Fruit fly (Drosophila melanogaster) whole organism, embryonic: Measurements from ENCODE around the gene Cyp303a1.

ENCODE experiments used
- Adf1 ChIP-seq: fragments of 200-800 bp; sonication (Bioruptor generic); IDR thresholded peaks from 2 replicates; pipeline ENCODE4 v1.3.6; 2022; ENCODE audit warnings: missing biosample characterization, missing genetic modification characterization
- Atf3 ChIP-seq: fragments of 200-800 bp; sonication (Bioruptor generic); optimal IDR thresholded peaks from 3 replicates; lab custom pipeline; 2016; ENCODE audit warnings: missing biosample characterization, missing genetic modification characterization
- CG10654 ChIP-seq: fragments of 200-800 bp; sonication (Bioruptor generic); optimal IDR thresholded peaks from 2 replicates; lab custom pipeline; 2016; ENCODE audit warnings: missing biosample characterization, missing genetic modification characterization
- CG11085 ChIP-seq: fragments of 200-800 bp; sonication (Bioruptor generic); IDR thresholded peaks from 2 replicates; pipeline ENCODE4 v1.3.6; 2022; ENCODE audit warnings: missing biosample characterization, missing genetic modification characterization
- CG12155 ChIP-seq: fragments of 200-800 bp; sonication (Bioruptor generic); optimal IDR thresholded peaks from 3 replicates; lab custom pipeline; 2016; ENCODE audit warnings: missing biosample characterization, missing genetic modification characterization
- CG12299 ChIP-seq: fragments of 200-800 bp; sonication (Bioruptor generic); optimal IDR thresholded peaks from 2 replicates; lab custom pipeline; 2018; ENCODE audit warnings: missing biosample characterization, mild to moderate bottlenecking, missing genetic modification characterization
- CG12659 ChIP-seq: fragments of 200-800 bp; sonication (Bioruptor generic); optimal IDR thresholded peaks from 3 replicates; lab custom pipeline; 2017; ENCODE audit warnings: mild to moderate bottlenecking, missing biosample characterization, missing genetic modification reagents, missing genetic modification characterization
- CG1529 ChIP-seq: fragments of 200-800 bp; sonication (Bioruptor generic); optimal IDR thresholded peaks from 3 replicates; lab custom pipeline; 2018; ENCODE audit warnings: missing biosample characterization, missing genetic modification characterization
- CG15514 ChIP-seq: fragments of 200-800 bp; sonication (Bioruptor generic); optimal IDR thresholded peaks from 3 replicates; lab custom pipeline; 2017; ENCODE audit warnings: missing biosample characterization, missing genetic modification characterization, mild to moderate bottlenecking, moderate library complexity, missing genetic modification reagents
- CG1603 ChIP-seq: fragments of 200-800 bp; sonication (Bioruptor generic); optimal IDR thresholded peaks from 2 replicates; lab custom pipeline; 2019; ENCODE audit warnings: missing biosample characterization, mild to moderate bottlenecking, missing genetic modification characterization, moderate library complexity
- CG16779 ChIP-seq: fragments of 200-800 bp; sonication (Bioruptor generic); IDR thresholded peaks from 2 replicates; pipeline ENCODE4 v1.3.6; 2022; ENCODE audit warnings: missing biosample characterization, missing genetic modification characterization
- CG16863 ChIP-seq: fragments of 200-800 bp; sonication (Bioruptor generic); optimal IDR thresholded peaks from 3 replicates; lab custom pipeline; 2016; ENCODE audit warnings: missing biosample characterization, missing genetic modification characterization
- CG1792 ChIP-seq: fragments of 200-800 bp; sonication (Bioruptor generic); optimal IDR thresholded peaks from 2 replicates; lab custom pipeline; 2016; ENCODE audit warnings: missing biosample characterization, missing genetic modification characterization
- CG31224 ChIP-seq: fragments of 200-800 bp; sonication (Bioruptor generic); IDR thresholded peaks from 2 replicates; pipeline ENCODE4 v1.3.6; 2022; ENCODE audit warnings: missing biosample characterization, missing genetic modification characterization
- CG3281 ChIP-seq: fragments of 200-800 bp; sonication (Bioruptor generic); optimal IDR thresholded peaks from 3 replicates; lab custom pipeline; 2017; ENCODE audit warnings: missing biosample characterization, mild to moderate bottlenecking, missing genetic modification characterization
- CG4404 ChIP-seq: fragments of 200-800 bp; sonication (Bioruptor generic); IDR thresholded peaks from 2 replicates; pipeline ENCODE4 v1.3.6; 2022; ENCODE audit warnings: missing biosample characterization, missing genetic modification characterization
- CG6791 ChIP-seq: fragments of 200-800 bp; sonication (Bioruptor generic); IDR thresholded peaks from 3 replicates; pipeline ENCODE4 v1.3.6; 2022; ENCODE audit warnings: missing biosample characterization, missing genetic modification characterization; ENCODE audit not compliant: partially characterized antibody
- CG7357 ChIP-seq: fragments of 200-800 bp; sonication (Bioruptor generic); IDR thresholded peaks from 3 replicates; pipeline ENCODE4 v1.3.6; 2022; ENCODE audit warnings: missing biosample characterization, missing genetic modification characterization
- CG7987 ChIP-seq: fragments of 200-800 bp; sonication (Bioruptor generic); optimal IDR thresholded peaks from 2 replicates; lab custom pipeline; 2018; ENCODE audit warnings: missing biosample characterization, mild to moderate bottlenecking, missing genetic modification characterization, moderate library complexity
- D19A ChIP-seq: fragments of 200-800 bp; optimal IDR thresholded peaks from 3 replicates; lab custom pipeline; 2019; ENCODE audit warnings: missing biosample characterization, mild to moderate bottlenecking, missing genetic modification characterization, moderate library complexity
- Drgx ChIP-seq: fragments of 200-800 bp; sonication (Bioruptor generic); IDR thresholded peaks from 2 replicates; pipeline ENCODE4 v1.3.6; 2022; ENCODE audit warnings: missing biosample characterization, missing genetic modification characterization
- Eip74EF ChIP-seq, 2 experiments: fragments of 200-800 bp in 1 of 2; fragments of >200 bp in 1 of 2; sonication (Bioruptor generic) in 1 of 2; optimal IDR thresholded peaks; 2 replicates each; lab custom pipeline; 2017 to 2019; ENCODE audit warnings: missing biosample characterization in 2 of 2, missing genetic modification characterization in 2 of 2, mild to moderate bottlenecking in 1 of 2, moderate library complexity in 1 of 2
- Hr78 ChIP-seq, 2 experiments: fragments of 200-800 bp in 1 of 2; fragments of >200 bp in 1 of 2; sonication (Bioruptor generic) in 1 of 2; optimal IDR thresholded peaks; 2 replicates each; lab custom pipeline; 2017 to 2019; ENCODE audit warnings: missing biosample characterization in 2 of 2, missing genetic modification characterization in 2 of 2, mild to moderate bottlenecking in 1 of 2, moderate library complexity in 1 of 2
- Lim3 ChIP-seq: fragments of 200-800 bp; sonication (Bioruptor generic); IDR thresholded peaks from 2 replicates; pipeline ENCODE4 v1.3.6; 2022; ENCODE audit warnings: missing biosample characterization, missing genetic modification characterization
- Mad ChIP-seq: fragments of 200-800 bp; sonication (Bioruptor generic); optimal IDR thresholded peaks from 2 replicates; lab custom pipeline; 2016; ENCODE audit warnings: missing biosample characterization, missing genetic modification characterization
- Max ChIP-seq: fragments of 200-800 bp; sonication (Bioruptor generic); optimal IDR thresholded peaks from 2 replicates; lab custom pipeline; 2016; ENCODE audit warnings: missing biosample characterization, mild to moderate bottlenecking, missing genetic modification characterization
- Nf-YA ChIP-seq: fragments of 200-800 bp; sonication (Bioruptor generic); IDR thresholded peaks from 2 replicates; pipeline ENCODE4 v1.3.6; 2022; ENCODE audit warnings: missing biosample characterization, missing genetic modification characterization
- Six4 ChIP-seq: fragments of 200-800 bp; sonication (Bioruptor generic); optimal IDR thresholded peaks from 2 replicates; lab custom pipeline; 2016; ENCODE audit warnings: missing biosample characterization, missing genetic modification characterization
- Stat92E ChIP-seq, 3 experiments: fragments of >200 bp in 2 of 3; fragments of 200-800 bp in 1 of 3; sonication (Bioruptor generic) in 1 of 3; optimal IDR thresholded peaks; 2 replicates each; lab custom pipeline; 2017 to 2019; ENCODE audit warnings: missing biosample characterization in 3 of 3, missing genetic modification characterization in 3 of 3, mild to moderate bottlenecking in 1 of 3, moderate library complexity in 1 of 3
- Taf1 ChIP-seq: fragments of 200-800 bp; sonication (Bioruptor generic); IDR thresholded peaks from 2 replicates; pipeline ENCODE4 v1.3.6; 2022; ENCODE audit warnings: missing biosample characterization, missing genetic modification characterization
- al ChIP-seq: fragments of 200-800 bp; sonication (Bioruptor generic); IDR thresholded peaks from 2 replicates; pipeline ENCODE4 v1.3.6; 2022; ENCODE audit warnings: missing biosample characterization, missing genetic modification characterization
- ap ChIP-seq: fragments of 200-800 bp; sonication (Bioruptor generic); IDR thresholded peaks from 2 replicates; pipeline ENCODE4 v1.3.6; 2022; ENCODE audit warnings: missing biosample characterization, missing genetic modification characterization
- bigmax ChIP-seq: fragments of 200-800 bp; sonication (Bioruptor generic); optimal IDR thresholded peaks from 2 replicates; lab custom pipeline; 2018; ENCODE audit warnings: missing biosample characterization, mild to moderate bottlenecking, missing genetic modification characterization
- disco-r ChIP-seq: fragments of 200-800 bp; sonication (Bioruptor generic); optimal IDR thresholded peaks from 2 replicates; lab custom pipeline; 2016; ENCODE audit warnings: missing biosample characterization, missing genetic modification characterization
- esg ChIP-seq: fragments of 200-800 bp; sonication (Bioruptor generic); conservative IDR thresholded peaks from 2 replicates; pipeline ENCODE4 v1.3.6; 2022; ENCODE audit warnings: missing biosample characterization, missing genetic modification characterization
- ewg ChIP-seq: fragments of 200-800 bp; sonication (Bioruptor generic); optimal IDR thresholded peaks from 3 replicates; lab custom pipeline; 2017; ENCODE audit warnings: mild to moderate bottlenecking, missing biosample characterization, missing genetic modification reagents, missing genetic modification characterization
- fd3F ChIP-seq: fragments of 200-800 bp; sonication (Bioruptor generic); optimal IDR thresholded peaks from 2 replicates; lab custom pipeline; 2018; ENCODE audit warnings: missing biosample characterization, mild to moderate bottlenecking, missing genetic modification characterization, moderate library complexity
- hbn ChIP-seq: fragments of 200-800 bp; sonication (Bioruptor generic); IDR thresholded peaks from 2 replicates; pipeline ENCODE4 v1.3.6; 2022; ENCODE audit warnings: missing biosample characterization, missing genetic modification characterization; ENCODE audit not compliant: partially characterized antibody
- ken ChIP-seq: fragments of 200-800 bp; sonication (Bioruptor generic); IDR thresholded peaks from 3 replicates; pipeline ENCODE4 v1.3.6; 2022; ENCODE audit warnings: missing biosample characterization, missing genetic modification characterization
- nerfin-1 ChIP-seq: fragments of 200-800 bp; sonication (Bioruptor generic); optimal IDR thresholded peaks from 3 replicates; lab custom pipeline; 2019; ENCODE audit warnings: missing biosample characterization, mild to moderate bottlenecking, missing genetic modification characterization, moderate library complexity
- nmo ChIP-seq: fragments of 200-800 bp; sonication (Bioruptor generic); optimal IDR thresholded peaks from 2 replicates; lab custom pipeline; 2018; ENCODE audit warnings: missing biosample characterization, mild to moderate bottlenecking, missing genetic modification characterization, moderate library complexity
- p53 ChIP-seq: fragments of 200-800 bp; sonication (Bioruptor generic); optimal IDR thresholded peaks from 2 replicates; lab custom pipeline; 2016; ENCODE audit warnings: missing biosample characterization, missing genetic modification characterization
- ro ChIP-seq: fragments of 200-800 bp; sonication (Bioruptor generic); IDR thresholded peaks from 2 replicates; pipeline ENCODE4 v1.3.6; 2022; ENCODE audit warnings: missing biosample characterization, missing genetic modification characterization
- sd ChIP-seq: fragments of 200-800 bp; sonication (Bioruptor generic); optimal IDR thresholded peaks from 3 replicates; lab custom pipeline; 2018; ENCODE audit warnings: missing biosample characterization, mild to moderate bottlenecking, missing genetic modification characterization, moderate library complexity
- seq ChIP-seq: fragments of 200-800 bp; sonication (Bioruptor generic); IDR thresholded peaks from 2 replicates; pipeline ENCODE4 v1.3.6; 2022; ENCODE audit warnings: missing biosample characterization, missing genetic modification characterization
- slou ChIP-seq: fragments of 200-800 bp; sonication (Bioruptor generic); optimal IDR thresholded peaks from 3 replicates; lab custom pipeline; 2016; ENCODE audit warnings: missing biosample characterization, missing genetic modification characterization
- ssp ChIP-seq: fragments of 200-800 bp; sonication (Bioruptor generic); IDR thresholded peaks from 2 replicates; pipeline ENCODE4 v1.3.6; 2022; ENCODE audit warnings: missing biosample characterization, missing genetic modification characterization
- tgo ChIP-seq: fragments of 200-800 bp; sonication (Bioruptor generic); IDR thresholded peaks from 3 replicates; pipeline ENCODE4 v1.3.6; 2022; ENCODE audit warnings: missing biosample characterization, missing genetic modification characterization
- tin ChIP-seq: fragments of 200-800 bp; sonication (Bioruptor generic); optimal IDR thresholded peaks from 3 replicates; lab custom pipeline; 2016; ENCODE audit warnings: missing biosample characterization, missing genetic modification characterization
- ttk ChIP-seq: fragments of 200-800 bp; sonication (Bioruptor generic); IDR thresholded peaks from 2 replicates; pipeline ENCODE4 v2.1.2; 2022; ENCODE audit warnings: missing biosample characterization, missing genetic modification characterization

Gene Cyp303a1

DNA sequence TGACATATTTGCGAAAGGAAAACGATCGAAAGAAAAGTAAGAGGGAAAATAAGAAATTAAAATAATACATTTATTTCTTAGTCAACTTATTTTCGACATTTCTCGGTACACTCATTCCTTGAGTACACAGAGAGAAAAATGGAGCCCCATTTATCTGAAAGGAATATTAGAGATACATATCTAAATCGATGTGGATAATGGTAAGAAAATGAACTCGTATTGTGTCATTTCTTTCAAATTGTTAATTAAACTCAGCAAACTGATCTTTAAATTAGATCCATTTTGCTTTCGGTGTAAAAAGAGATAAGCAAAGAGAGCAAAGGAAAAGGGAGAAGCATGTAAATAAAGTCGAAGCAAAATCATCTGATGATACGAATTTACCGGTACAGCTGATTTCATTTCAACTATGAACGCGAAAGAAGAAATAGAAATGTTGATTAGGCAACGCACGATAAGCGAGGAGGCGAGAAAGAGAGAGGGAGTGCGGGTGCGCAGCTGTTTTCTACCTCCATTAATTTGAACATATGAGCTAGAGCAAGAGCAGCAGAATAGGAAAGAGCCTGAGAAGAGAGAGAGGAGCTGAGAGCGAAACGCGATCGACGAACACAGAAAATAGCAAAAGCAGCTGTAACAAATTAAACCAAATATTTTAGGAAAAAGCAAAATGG lies 8.2 kb upstream of the Cyp303a1 start:
- no peak for TF ChIP-seq CG16779
- TF ChIP-seq CG6791 (GFP tag; lab: Robert Waterston, UW) = no peak
- TF ChIP-seq Atf3 (GFP tag; lab: Kevin White, UChicago) = peak; percentile 74
- no peak for TF ChIP-seq al (GFP tag; lab: Robert Waterston, UW)
- TF ChIP-seq fd3F = peak; percentile 86
- no peak for TF ChIP-seq seq (GFP tag; lab: Robert Waterston, UW)
- TF ChIP-seq Eip74EF (GFP tag; optimal IDR thresholded peaks at IDR 0.05; lab: Kevin White, UChicago) = peak in 1 of 2 experiments; percentile 77
- no peak for TF ChIP-seq ro (GFP tag; lab: Robert Waterston, UW)
- peak; percentile 88 for TF ChIP-seq CG10654 (GFP tag; lab: Kevin White, UChicago)
- TF ChIP-seq Max (GFP tag; lab: Kevin White, UChicago) = peak; percentile 85
- TF ChIP-seq nmo (GFP tag; lab: Kevin White, UChicago) = peak; percentile 90
- TF ChIP-seq CG1792 (GFP tag; lab: Kevin White, UChicago) = peak; percentile 74
- no peak for TF ChIP-seq Drgx (GFP tag; lab: Robert Waterston, UW)
- peak; percentile 70 for TF ChIP-seq CG12659 (GFP tag; lab: Kevin White, UChicago)
- peak; percentile 81 for TF ChIP-seq slou (GFP tag; lab: Kevin White, UChicago)
- peak; percentile 70 for TF ChIP-seq CG12299 (tag; lab: Kevin White, UChicago)
- TF ChIP-seq Six4 (GFP tag; lab: Kevin White, UChicago) = peak; percentile 91
- peak; percentile 82 for TF ChIP-seq CG16863 (GFP tag; lab: Kevin White, UChicago)
- TF ChIP-seq Hr78 (GFP tag; optimal IDR thresholded peaks at IDR 0.05; lab: Kevin White, UChicago) = no peak
- TF ChIP-seq CG15514 = peak; percentile 70
- TF ChIP-seq tgo = no peak
- TF ChIP-seq bigmax (GFP tag; lab: Kevin White, UChicago) = peak; percentile 36
- TF ChIP-seq tin = peak; percentile 77
- no peak for TF ChIP-seq Nf-YA (GFP tag; lab: Robert Waterston, UW)
- TF ChIP-seq Lim3 (GFP tag; lab: Robert Waterston, UW) = no peak
- peak; percentile 54 for TF ChIP-seq p53
- peak; percentile 70 for TF ChIP-seq disco-r (GFP tag; lab: Kevin White, UChicago)
- TF ChIP-seq ken (GFP tag; lab: Robert Waterston, UW) = no peak
- peak; percentile 87 for TF ChIP-seq CG12155 (GFP tag; lab: Kevin White, UChicago)
- TF ChIP-seq ewg (GFP tag; lab: Kevin White, UChicago) = peak; percentile 73
- TF ChIP-seq CG4404 (GFP tag; lab: Robert Waterston, UW) = no peak
- peak; percentile 87 for TF ChIP-seq CG3281 (GFP tag; lab: Kevin White, UChicago)
- no peak for TF ChIP-seq hbn
- no peak for TF ChIP-seq esg (GFP tag; lab: Robert Waterston, UW)
- peak; percentile 73 for TF ChIP-seq sd (tag; lab: Kevin White, UChicago)
- peak; percentile 73 for TF ChIP-seq nerfin-1 (tag; lab: Kevin White, UChicago)
- peak; percentile 79 for TF ChIP-seq D19A
- peak; percentile 85 for TF ChIP-seq Mad (GFP tag; lab: Kevin White, UChicago)
- no peak for TF ChIP-seq ttk
- no peak for TF ChIP-seq Stat92E (GFP tag; optimal IDR thresholded peaks at IDR 0.05; lab: Kevin White, UChicago)
- TF ChIP-seq CG1529 (GFP tag; lab: Kevin White, UChicago) = peak; percentile 73
- no peak for TF ChIP-seq CG11085 (GFP tag; lab: Robert Waterston, UW)
- TF ChIP-seq CG1603 (tag; lab: Kevin White, UChicago) = peak; percentile 94
- TF ChIP-seq CG7357 (GFP tag; lab: Robert Waterston, UW) = peak; percentile 83
- TF ChIP-seq Adf1 = no peak
- no peak for TF ChIP-seq CG31224
- TF ChIP-seq CG7987 (GFP tag; lab: Kevin White, UChicago) = peak; percentile 77
- no peak for TF ChIP-seq Taf1
- no peak for TF ChIP-seq ap (GFP tag; lab: Robert Waterston, UW)
- TF ChIP-seq ssp = no peak
